Worm (Caenorhabditis elegans): ENCODE results near the gene C17G10.7.

DNA sequence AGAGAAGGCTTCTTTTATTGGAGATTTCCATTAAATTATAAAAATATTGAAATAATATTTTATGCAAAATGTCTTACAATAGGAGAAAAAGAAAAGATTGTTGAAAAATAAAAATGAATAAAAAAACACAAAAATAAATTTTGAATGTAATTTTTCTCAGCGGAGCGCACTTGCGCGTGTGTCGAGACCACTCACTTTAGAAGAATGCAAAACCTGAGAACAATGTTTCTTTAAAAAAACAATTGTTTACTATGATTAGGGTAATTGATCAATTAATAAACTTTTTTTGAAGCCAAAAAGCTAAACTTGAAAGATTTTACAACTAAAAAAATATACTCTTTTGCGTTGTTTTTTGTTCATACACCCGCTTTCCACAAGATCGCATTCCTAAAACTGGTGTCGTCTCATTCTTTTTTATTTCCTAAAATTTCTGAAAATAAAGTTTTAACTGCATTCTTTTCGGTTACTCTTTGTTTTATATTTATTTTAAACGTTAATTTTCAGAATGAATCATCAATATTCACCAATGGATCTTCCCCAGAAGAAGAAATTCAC, 13.4 kb downstream of the C17G10.7 start, which contains the start of gene ttc-4:
- TF ChIP-seq ama-1 (optimal IDR thresholded peaks at IDR 0.05) (no peak), aly-2 (tag; optimal IDR thresholded peaks at IDR 0.05) (no peak), lin-39 (tag; optimal IDR thresholded peaks at IDR 0.05) (no peak), lin-11 (tag; optimal IDR thresholded peaks at IDR 0.05) (no peak), nhr-23 (tag; optimal IDR thresholded peaks at IDR 0.05) (no peak), ceh-16 (tag; optimal IDR thresholded peaks at IDR 0.05) (no peak)

Measured in whole organism, L2 larva.